Fruit fly (Drosophila melanogaster): Measurements from ENCODE around the gene pbl.

dm6 chr3L:7911765-7912556, at the start of gene pbl, which contains the start of gene CG8281:
- no peak for TF ChIP-seq Abd-B (GFP tag; optimal IDR thresholded peaks at IDR 0.05)
- peak; percentile 24 for TF ChIP-seq psq (GFP tag; optimal IDR thresholded peaks at IDR 0.05)
- TF ChIP-seq fru (GFP tag; optimal IDR thresholded peaks at IDR 0.05) = peak; percentile 15

Data from whole organism, wandering third instar larva.